Fruit fly (Drosophila melanogaster): Measurements from ENCODE around the gene MnM.

MnM gene

DNA sequence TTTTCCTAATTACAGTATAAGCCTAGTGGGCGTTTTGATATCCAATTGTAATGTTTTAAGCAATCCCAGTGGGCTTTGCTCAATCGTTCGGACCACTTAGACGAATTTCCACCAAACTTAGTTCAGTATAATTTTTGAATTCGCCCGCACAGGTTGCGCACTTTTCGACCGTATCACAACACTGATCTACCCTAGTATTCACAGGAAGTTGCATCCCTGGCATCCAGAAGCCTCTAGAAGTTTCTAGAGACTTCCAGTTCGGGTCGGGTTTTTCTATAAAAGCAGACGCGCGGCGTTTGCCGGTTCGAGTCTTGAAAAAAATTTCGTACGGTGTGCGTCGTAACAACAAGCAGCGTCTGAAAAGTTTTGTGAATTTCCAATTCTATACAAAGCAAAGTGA, 14.5 kb upstream of the MnM start, which contains the start of gene Hsp83 (continued):
- TF ChIP-seq Lpt (GFP tag; optimal IDR thresholded peaks at IDR 0.05) (peak; percentile 32), Ets21C (GFP tag; optimal IDR thresholded peaks at IDR 0.05) (peak; percentile 76), Sox14 (GFP tag; optimal IDR thresholded peaks at IDR 0.05) (peak; percentile 84), Blimp-1 (GFP tag; optimal IDR thresholded peaks at IDR 0.05) (peak; percentile 91), CG4318 (GFP tag; optimal IDR thresholded peaks at IDR 0.05) (peak; percentile 34), Eip75B (GFP tag; optimal IDR thresholded peaks at IDR 0.05) (peak; percentile 95), Gug (GFP tag; IDR thresholded peaks at IDR 0.05) (peak; percentile 70), CG6808 (GFP tag; optimal IDR thresholded peaks at IDR 0.05) (peak; percentile 93), CG3032 (tag; optimal IDR thresholded peaks at IDR 0.05) (peak; percentile 82), fd85E (GFP tag; optimal IDR thresholded peaks at IDR 0.05) (peak; percentile 94), CG3919 (GFP tag; optimal IDR thresholded peaks at IDR 0.05) (peak; percentile 96), CG11902 (GFP tag; optimal IDR thresholded peaks at IDR 0.05) (peak; percentile 34), spab (GFP tag; optimal IDR thresholded peaks at IDR 0.05) (peak; percentile 79), CG11762 (GFP tag; optimal IDR thresholded peaks at IDR 0.05; ENCODE audit: insufficient read depth) (peak; percentile 82)

DNA sequence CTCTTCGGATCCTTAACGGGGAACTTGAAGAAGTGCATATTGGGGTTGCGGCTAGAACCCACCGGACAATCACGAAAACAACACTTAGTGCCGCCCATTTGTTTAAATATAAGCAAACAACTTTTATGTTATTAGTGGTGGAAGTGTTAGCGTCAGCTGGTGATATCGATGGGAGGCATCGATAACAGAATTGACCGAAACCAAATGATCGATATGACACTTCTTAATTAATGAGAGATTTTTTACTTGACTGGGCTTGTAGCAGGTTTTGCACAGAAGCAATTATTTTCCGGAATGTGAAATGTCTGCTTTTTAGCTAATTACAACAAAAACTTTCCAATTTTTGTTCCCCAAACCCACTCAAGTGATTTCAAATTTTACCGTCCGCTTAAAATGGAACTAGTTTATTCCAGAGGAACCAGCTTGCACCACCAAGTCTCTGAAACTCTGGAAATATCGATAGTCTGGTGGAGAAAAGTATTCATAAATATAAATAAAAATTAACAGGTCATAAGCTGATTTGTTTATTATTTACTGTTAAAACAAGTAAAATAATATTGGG, 14.0 kb upstream of the MnM start, which contains the start of gene CG14965:
Gene CG14965, minus strand, starts transcription at position 159 of the 562 bp plus-strand sequence.
- TF ChIP-seq fkh (GFP tag; optimal IDR thresholded peaks at IDR 0.05), result peak; percentile 85
- TF ChIP-seq Gug (GFP tag; IDR thresholded peaks at IDR 0.05), result no peak
- no peak for TF ChIP-seq CG31627 (GFP tag; optimal IDR thresholded peaks at IDR 0.05)

DNA sequence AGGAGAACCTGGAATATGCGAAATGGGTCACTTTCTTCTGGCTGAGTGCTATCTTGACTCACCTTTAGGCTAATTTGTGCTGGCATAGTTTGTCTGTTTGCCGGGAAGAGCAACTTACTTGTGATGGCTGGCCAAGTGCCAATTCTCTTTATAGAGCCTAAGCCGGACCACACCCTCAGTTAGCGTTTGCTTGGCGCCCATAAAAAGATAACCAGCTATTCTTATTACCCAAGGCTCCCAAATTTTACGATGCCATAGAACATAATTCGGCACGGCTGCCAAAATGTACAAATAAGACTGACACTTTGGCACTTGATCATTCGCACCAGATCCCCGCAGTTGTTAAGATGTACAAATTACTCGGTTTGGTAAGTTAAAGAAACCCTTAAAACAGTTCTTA, 11.3 kb upstream of the MnM start, which contains the start of the genes CG42525 and CG14958:
Gene CG42525, minus strand, starts transcription at position 101 of the 400 bp plus-strand sequence.
Gene CG14958, plus strand, starts transcription at position 332 of the 400 bp plus-strand sequence.
- TF ChIP-seq vri (GFP tag; optimal IDR thresholded peaks at IDR 0.05) (no peak), dac (GFP tag; optimal IDR thresholded peaks at IDR 0.05) (no peak), acj6 (GFP tag; optimal IDR thresholded peaks at IDR 0.05) (no peak), CG7368 (GFP tag; optimal IDR thresholded peaks at IDR 0.05) (no peak), CG11294 (GFP tag; IDR thresholded peaks at IDR 0.05) (no peak), CG8319 (GFP tag; optimal IDR thresholded peaks at IDR 0.05) (no peak), CG6808 (GFP tag; optimal IDR thresholded peaks at IDR 0.05) (no peak), CG10669 (GFP tag; optimal IDR thresholded peaks at IDR 0.05) (no peak), OdsH (GFP tag; optimal IDR thresholded peaks at IDR 0.05) (no peak), CG10631 (GFP tag; optimal IDR thresholded peaks at IDR 0.05) (no peak), ss (GFP tag; optimal IDR thresholded peaks at IDR 0.05) (no peak), CG1621 (tag; optimal IDR thresholded peaks at IDR 0.05) (no peak)

DNA sequence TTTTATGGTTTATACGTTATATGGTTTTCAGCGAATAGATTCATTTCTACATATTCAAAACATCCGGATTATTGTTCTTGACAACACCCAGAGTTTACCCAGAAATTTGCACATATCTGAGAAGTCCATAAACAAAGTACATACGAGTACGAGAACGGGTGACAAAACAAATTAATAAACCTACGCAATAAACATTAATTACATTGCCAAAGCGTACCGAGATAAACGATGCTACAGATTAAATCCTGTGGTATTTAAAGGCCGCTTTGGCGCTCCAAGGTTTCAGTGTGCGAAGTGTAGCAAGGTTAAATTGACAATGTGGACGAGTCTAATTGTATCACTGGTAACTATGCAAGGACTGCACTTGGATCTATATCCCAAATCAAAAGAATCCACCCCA, 8.9 kb upstream of the MnM start, which contains the start of gene CG14957:
Gene CG14957, plus strand, starts transcription at position 301 of the 400 bp plus-strand sequence.
- peak; percentile 0 for TF ChIP-seq CG6854 (GFP tag; optimal IDR thresholded peaks at IDR 0.05)
- no peak for TF ChIP-seq CG32006 (GFP tag; optimal IDR thresholded peaks at IDR 0.05)

DNA sequence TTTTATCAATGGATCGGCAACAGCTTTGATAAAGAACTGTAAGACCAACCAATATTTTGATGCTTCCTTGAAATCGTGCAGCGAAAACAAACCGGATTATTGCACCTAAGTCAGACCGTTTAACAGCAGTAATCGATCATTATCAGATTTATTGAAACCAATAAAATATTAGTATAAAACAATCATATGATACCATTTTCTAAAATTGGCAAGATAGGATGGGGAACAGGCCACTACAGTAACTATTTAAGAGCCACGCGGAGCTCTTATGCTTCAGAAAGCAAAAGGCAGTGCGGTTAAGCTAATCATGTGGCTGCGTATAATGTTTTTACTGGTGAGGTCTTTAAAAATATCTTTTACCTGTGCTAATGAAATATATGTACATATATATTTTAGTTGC, 8.0 kb upstream of the MnM start, which contains the start of gene CG32284:
Gene CG32284, plus strand, starts transcription at position 301 of the 400 bp plus-strand sequence.
- TF ChIP-seq Eip78C (GFP tag) (no peak), CG15336 (GFP tag; IDR thresholded peaks at IDR 0.05) (no peak), CG6854 (GFP tag; optimal IDR thresholded peaks at IDR 0.05) (no peak), CG8632 (GFP tag; optimal IDR thresholded peaks at IDR 0.05) (no peak), Hr4 (GFP tag; optimal IDR thresholded peaks at IDR 0.05) (no peak), Ets21C (GFP tag; optimal IDR thresholded peaks at IDR 0.05) (no peak), CG4318 (GFP tag; optimal IDR thresholded peaks at IDR 0.05) (no peak), svp (GFP tag) (no peak), Lpt (GFP tag; optimal IDR thresholded peaks at IDR 0.05) (no peak)

Measured in whole organism, prepupa.